Worm (Caenorhabditis elegans) whole organism, mixed stage, embryonic: Measurements from ENCODE around the gene ttr-36.

ENCODE experiments used
- M03D4.4 ChIP-seq: sonication (generic microtip); optimal IDR thresholded peaks from 2 replicates; lab custom pipeline; 2017; ENCODE audit warnings: mild to moderate bottlenecking, missing genetic modification characterization, missing compliant biosample characterization
- bed-3 ChIP-seq: fragments of 200-800 bp; sonication (Bioruptor generic); optimal IDR thresholded peaks from 3 replicates; lab custom pipeline; 2018; ENCODE audit warnings: mild to moderate bottlenecking, missing genetic modification characterization, moderate library complexity, missing compliant biosample characterization
- blmp-1 ChIP-seq: fragments of 150-350 bp; optimal IDR thresholded peaks from 2 replicates; lab custom pipeline; 2014; ENCODE audit warnings: missing biosample characterization, missing genetic modification characterization
- ceh-39 ChIP-seq: fragments of 150-350 bp; optimal IDR thresholded peaks from 2 replicates; lab custom pipeline; 2014; ENCODE audit warnings: missing biosample characterization, missing genetic modification characterization
- ceh-83 ChIP-seq: fragments of 200-800 bp; sonication (Bioruptor generic); optimal IDR thresholded peaks from 2 replicates; lab custom pipeline; 2018; ENCODE audit warnings: mild to moderate bottlenecking, missing genetic modification characterization, missing compliant biosample characterization
- ces-1 ChIP-seq: fragments of 150-350 bp; optimal IDR thresholded peaks from 2 replicates; lab custom pipeline; 2014; ENCODE audit warnings: missing biosample characterization, missing genetic modification reagents, missing genetic modification characterization
- cnd-1 ChIP-seq: fragments of 200-800 bp; sonication (Bioruptor generic); optimal IDR thresholded peaks from 2 replicates; lab custom pipeline; 2018; ENCODE audit warnings: mild to moderate bottlenecking, missing genetic modification characterization, missing compliant biosample characterization
- drap-1 ChIP-seq: fragments of 200-800 bp; sonication (Bioruptor generic); optimal IDR thresholded peaks from 3 replicates; lab custom pipeline; 2018; ENCODE audit warnings: mild to moderate bottlenecking, missing genetic modification characterization, missing compliant biosample characterization
- elt-1 ChIP-seq: sonication (generic microtip); optimal IDR thresholded peaks from 2 replicates; lab custom pipeline; 2017; ENCODE audit warnings: missing genetic modification characterization, mild to moderate bottlenecking, missing compliant biosample characterization, antibody characterized with exemption, moderate library complexity, borderline replicate concordance; ENCODE audit not compliant: insufficient read depth
- flh-1 ChIP-seq: fragments of 200-800 bp; sonication (Bioruptor generic); optimal IDR thresholded peaks from 2 replicates; lab custom pipeline; 2018; ENCODE audit warnings: mild to moderate bottlenecking, missing genetic modification characterization, moderate library complexity, missing compliant biosample characterization
- ham-2 ChIP-seq: fragments of 200-800 bp; sonication (Bioruptor generic); optimal IDR thresholded peaks from 2 replicates; lab custom pipeline; 2018; ENCODE audit warnings: mild to moderate bottlenecking, missing genetic modification characterization, missing compliant biosample characterization
- hlh-1 ChIP-seq: fragments of 150-350 bp; optimal IDR thresholded peaks from 2 replicates; lab custom pipeline; 2014; ENCODE audit warnings: missing biosample characterization, missing genetic modification reagents, missing genetic modification characterization
- lin-13 ChIP-seq: fragments of 150-350 bp; optimal IDR thresholded peaks from 2 replicates; lab custom pipeline; 2014; ENCODE audit warnings: missing biosample characterization, missing genetic modification characterization
- lin-32 ChIP-seq: fragments of 200-800 bp; sonication (Bioruptor generic); optimal IDR thresholded peaks from 2 replicates; lab custom pipeline; 2018; ENCODE audit warnings: mild to moderate bottlenecking, missing genetic modification characterization, missing compliant biosample characterization
- lsy-2 ChIP-seq: fragments of 150-350 bp; optimal IDR thresholded peaks from 2 replicates; lab custom pipeline; 2014; ENCODE audit warnings: missing biosample characterization, missing genetic modification characterization
- mab-5 ChIP-seq: fragments of 150-350 bp; optimal IDR thresholded peaks from 2 replicates; lab custom pipeline; 2014; ENCODE audit warnings: missing biosample characterization, missing genetic modification characterization
- mep-1 ChIP-seq: fragments of 150-350 bp; optimal IDR thresholded peaks from 2 replicates; lab custom pipeline; 2017; ENCODE audit warnings: missing biosample characterization, missing genetic modification reagents, missing genetic modification characterization, inconsistent platforms
- mls-2 ChIP-seq: sonication (generic microtip); optimal IDR thresholded peaks from 2 replicates; lab custom pipeline; 2016; ENCODE audit warnings: mild to moderate bottlenecking, missing genetic modification characterization, moderate library complexity, missing compliant biosample characterization
- nhr-12 ChIP-seq: fragments of 150-350 bp; optimal IDR thresholded peaks from 2 replicates; lab custom pipeline; 2014; ENCODE audit warnings: missing biosample characterization, missing genetic modification characterization
- nhr-2 ChIP-seq: fragments of 150-350 bp; optimal IDR thresholded peaks from 2 replicates; lab custom pipeline; 2014; ENCODE audit warnings: missing biosample characterization, missing genetic modification characterization
- nhr-237 ChIP-seq: fragments of 150-350 bp; optimal IDR thresholded peaks from 2 replicates; lab custom pipeline; 2014; ENCODE audit warnings: missing biosample characterization, missing genetic modification characterization
- nhr-76 ChIP-seq: sonication (generic microtip); optimal IDR thresholded peaks from 2 replicates; lab custom pipeline; 2017; ENCODE audit warnings: missing biosample characterization, missing genetic modification characterization
- pha-4 ChIP-seq: fragments of 150-350 bp; optimal IDR thresholded peaks from 2 replicates; lab custom pipeline; 2018; ENCODE audit warnings: missing biosample characterization, missing genetic modification reagents, missing genetic modification characterization
- sem-2 ChIP-seq: fragments of 200-800 bp; sonication (Bioruptor generic); optimal IDR thresholded peaks from 2 replicates; lab custom pipeline; 2018; ENCODE audit warnings: mild to moderate bottlenecking, missing genetic modification characterization, missing compliant biosample characterization
- sptf-1 ChIP-seq: sonication (generic microtip); optimal IDR thresholded peaks from 2 replicates; lab custom pipeline; 2017; ENCODE audit warnings: mild to moderate bottlenecking, missing genetic modification characterization, moderate library complexity, missing compliant biosample characterization
- tbx-8 ChIP-seq: fragments of 200-800 bp; sonication (Bioruptor generic); optimal IDR thresholded peaks from 2 replicates; lab custom pipeline; 2018; ENCODE audit warnings: mild to moderate bottlenecking, missing genetic modification characterization, moderate library complexity, missing compliant biosample characterization
- unc-120 ChIP-seq: sonication (generic microtip); optimal IDR thresholded peaks from 2 replicates; lab custom pipeline; 2017; ENCODE audit warnings: missing genetic modification characterization, missing compliant biosample characterization; ENCODE audit not compliant: poor library complexity, severe bottlenecking
- unc-39 ChIP-seq: fragments of 150-350 bp; optimal IDR thresholded peaks from 2 replicates; lab custom pipeline; 2014; ENCODE audit warnings: missing biosample characterization, missing genetic modification characterization
- unc-62 ChIP-seq: fragments of 150-350 bp; optimal IDR thresholded peaks from 2 replicates; lab custom pipeline; 2014; ENCODE audit warnings: missing biosample characterization, missing genetic modification reagents, missing genetic modification characterization
- zip-8 ChIP-seq: fragments of 150-350 bp; optimal IDR thresholded peaks from 2 replicates; lab custom pipeline; 2014; ENCODE audit warnings: missing biosample characterization, missing genetic modification characterization
- ztf-11 ChIP-seq: fragments of 150-350 bp; optimal IDR thresholded peaks from 2 replicates; lab custom pipeline; 2014; ENCODE audit warnings: missing biosample characterization, missing genetic modification characterization

The ttr-36 gene

DNA sequence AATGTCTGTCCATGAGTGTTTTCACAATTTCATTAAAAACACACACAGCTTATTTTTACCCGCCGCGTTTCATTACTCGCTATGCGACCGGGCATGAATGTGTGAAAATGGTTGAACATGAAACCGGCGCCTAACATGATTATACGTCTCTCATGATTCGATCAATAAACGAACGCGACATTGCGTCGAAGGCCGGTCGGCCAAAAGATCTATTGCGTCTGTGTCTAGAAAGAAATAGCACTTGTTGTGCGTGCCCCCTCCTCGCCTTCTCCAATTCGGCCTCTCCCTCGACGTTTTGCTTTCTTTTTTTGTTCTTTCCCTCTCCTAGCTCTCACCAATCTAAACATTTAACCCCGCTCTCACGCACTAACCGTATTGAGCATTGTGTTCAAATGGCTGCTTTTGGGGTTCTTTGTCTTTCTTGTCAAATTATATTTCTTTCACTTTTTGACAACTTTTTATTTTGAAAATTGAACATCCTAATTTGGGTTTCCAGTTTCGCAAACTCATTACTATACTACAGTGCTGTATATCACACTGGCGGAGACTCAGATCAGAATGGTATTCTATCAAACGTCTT is 40.4 kb downstream of the ttr-36 start:
- TF ChIP-seq bed-3 (GFP tag; lab: Kevin White, UChicago) (no peak), lin-32 (GFP tag; lab: Kevin White, UChicago) (no peak)

DNA sequence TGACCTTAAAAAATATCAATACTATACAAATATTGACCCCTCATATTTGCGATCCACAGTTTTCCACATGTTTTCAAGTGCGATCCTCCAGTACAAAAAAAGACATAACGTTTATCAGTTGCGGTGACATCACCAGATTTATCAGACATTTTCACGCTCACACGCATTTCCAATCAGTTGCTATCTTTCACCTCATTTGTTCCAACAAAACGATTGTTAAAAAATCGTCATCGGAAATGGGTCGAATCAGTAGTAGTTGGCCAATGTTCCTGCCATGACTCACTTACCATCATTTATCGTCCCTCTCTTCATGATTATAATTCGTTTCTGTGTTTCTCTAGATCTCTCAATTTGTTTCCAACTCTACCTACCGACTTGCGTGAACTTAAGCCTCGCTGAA is 41.0 kb downstream of the ttr-36 start:
- TF ChIP-seq hlh-1 (tag; lab: Kevin White, UChicago): no peak
- no peak for TF ChIP-seq elt-1
- TF ChIP-seq sem-2: no peak
- no peak for TF ChIP-seq sptf-1
- TF ChIP-seq ham-2: no peak
- TF ChIP-seq nhr-2 (tag; lab: Kevin White, UChicago): no peak
- TF ChIP-seq cnd-1 (tag; lab: Kevin White, UChicago): no peak
- TF ChIP-seq ceh-39: no peak
- no peak for TF ChIP-seq unc-120 (tag; lab: Kevin White, UChicago)
- TF ChIP-seq mep-1 (tag; lab: Kevin White, UChicago): no peak
- TF ChIP-seq flh-1 (GFP tag; lab: Kevin White, UChicago): no peak
- no peak for TF ChIP-seq ceh-83 (GFP tag; lab: Kevin White, UChicago)
- no peak for TF ChIP-seq unc-62 (GFP tag; lab: Kevin White, UChicago)
- no peak for TF ChIP-seq nhr-237 (tag; lab: Kevin White, UChicago)

DNA sequence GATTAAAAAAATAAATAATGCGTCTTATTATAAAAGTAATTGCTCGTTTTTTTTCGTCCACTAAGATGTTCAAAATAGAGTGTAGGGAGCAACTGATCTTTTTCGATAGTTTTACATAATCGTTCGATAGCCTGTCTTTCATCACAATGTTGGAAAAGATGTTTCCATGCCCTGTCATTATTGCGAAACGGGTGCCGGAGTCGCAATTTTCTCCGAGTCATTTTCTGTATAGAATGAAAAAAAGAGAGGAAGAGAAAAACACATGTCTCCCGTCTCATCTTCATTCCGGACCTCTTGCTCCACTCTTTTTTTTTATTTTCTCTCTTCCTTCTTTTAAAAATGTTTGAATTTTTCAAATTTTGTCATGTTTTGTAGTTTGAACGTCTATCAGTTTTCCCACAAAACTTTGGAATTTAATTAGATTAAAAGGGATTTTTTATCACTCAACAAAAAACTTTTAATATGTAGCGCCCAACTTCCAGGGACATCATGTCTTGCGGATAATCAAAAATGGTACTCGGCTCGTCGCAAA is 42.1 kb downstream of the ttr-36 start, which contains the start of gene svh-2:
Gene svh-2 (plus strand): TSS at position 482 of the 532 bp plus-strand sequence.
- no peak for TF ChIP-seq sem-2
- no peak for TF ChIP-seq ham-2
- TF ChIP-seq unc-62 (GFP tag; lab: Kevin White, UChicago): no peak
- TF ChIP-seq elt-1: no peak
- TF ChIP-seq unc-120 (tag; lab: Kevin White, UChicago): no peak
- TF ChIP-seq lsy-2 (tag; lab: Kevin White, UChicago): no peak
- TF ChIP-seq ceh-39: no peak
- TF ChIP-seq nhr-12 (tag; lab: Kevin White, UChicago): no peak
- no peak for TF ChIP-seq lin-13 (tag; lab: Kevin White, UChicago)
- no peak for TF ChIP-seq drap-1 (GFP tag; lab: Kevin White, UChicago)
- no peak for TF ChIP-seq M03D4.4 (tag; lab: Kevin White, UChicago)
- no peak for TF ChIP-seq ces-1 (GFP tag; lab: Kevin White, UChicago)
- no peak for TF ChIP-seq pha-4 (tag; lab: Kevin White, UChicago)
- TF ChIP-seq nhr-76 (tag; lab: Kevin White, UChicago): no peak
- no peak for TF ChIP-seq unc-39 (tag; lab: Kevin White, UChicago)
- no peak for TF ChIP-seq flh-1 (GFP tag; lab: Kevin White, UChicago)
- no peak for TF ChIP-seq hlh-1 (tag; lab: Kevin White, UChicago)
- TF ChIP-seq ztf-11: no peak
- no peak for TF ChIP-seq ceh-83 (GFP tag; lab: Kevin White, UChicago)

DNA sequence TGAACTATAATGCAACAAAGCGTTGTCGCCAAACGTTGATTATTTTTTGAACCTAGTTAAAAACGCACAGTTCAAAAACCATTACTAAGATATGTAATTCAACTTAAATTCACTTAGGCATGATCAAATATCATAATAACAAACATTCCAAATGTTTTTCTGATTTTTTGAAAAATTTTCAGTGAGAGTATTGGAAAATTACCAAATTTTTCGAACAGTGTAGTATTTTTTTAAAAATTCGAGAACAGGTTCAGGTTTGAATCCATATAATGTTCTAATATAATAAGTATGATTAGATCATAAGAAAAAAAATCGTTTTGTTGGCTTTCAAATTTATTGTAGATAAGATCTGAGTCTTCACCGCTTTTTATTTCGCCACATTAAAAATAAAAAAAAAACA is 42.9 kb downstream of the ttr-36 start:
- no peak for TF ChIP-seq ceh-39
- TF ChIP-seq sem-2: no peak
- TF ChIP-seq zip-8: no peak
- TF ChIP-seq mls-2 (tag; lab: Kevin White, UChicago): no peak
- no peak for TF ChIP-seq ham-2
- no peak for TF ChIP-seq hlh-1 (tag; lab: Kevin White, UChicago)
- no peak for TF ChIP-seq mab-5 (tag; lab: Kevin White, UChicago)
- no peak for TF ChIP-seq ces-1 (GFP tag; lab: Kevin White, UChicago)
- no peak for TF ChIP-seq blmp-1 (tag; lab: Kevin White, UChicago)
- TF ChIP-seq mep-1 (tag; lab: Kevin White, UChicago): no peak
- no peak for TF ChIP-seq cnd-1 (tag; lab: Kevin White, UChicago)
- no peak for TF ChIP-seq pha-4 (tag; lab: Kevin White, UChicago)
- TF ChIP-seq sptf-1: no peak
- TF ChIP-seq M03D4.4 (tag; lab: Kevin White, UChicago): no peak
- no peak for TF ChIP-seq nhr-237 (tag; lab: Kevin White, UChicago)
- TF ChIP-seq nhr-12 (tag; lab: Kevin White, UChicago): no peak
- TF ChIP-seq bed-3 (GFP tag; lab: Kevin White, UChicago): no peak
- TF ChIP-seq drap-1 (GFP tag; lab: Kevin White, UChicago): no peak
- TF ChIP-seq tbx-8 (GFP tag; lab: Kevin White, UChicago): no peak
